Worm (Caenorhabditis elegans) whole organism, L4 larva: ENCODE results near the gene flp-19.

ENCODE experiments used
- D1046.2 ChIP-seq: fragments of 200-800 bp; sonication (Bioruptor generic); IDR thresholded peaks from 2 replicates; pipeline ENCODE4 v1.3.6; 2022; ENCODE audit warnings: missing genetic modification characterization, missing compliant biosample characterization
- T20F7.1 ChIP-seq: fragments of 200-800 bp; sonication (Bioruptor generic); optimal IDR thresholded peaks from 2 replicates; lab custom pipeline; 2018; ENCODE audit warnings: mild to moderate bottlenecking, missing genetic modification characterization, missing compliant biosample characterization
- T26A8.4 ChIP-seq: fragments of 200-800 bp; sonication (Bioruptor generic); IDR thresholded peaks from 2 replicates; pipeline ENCODE4 v1.3.6; 2022; ENCODE audit warnings: missing genetic modification characterization, missing compliant biosample characterization
- aha-1 ChIP-seq: fragments of 150-350 bp; peaks from one replicate; lab custom pipeline; 2014; ENCODE audit warnings: missing biosample characterization, missing genetic modification characterization
- arid-1 ChIP-seq: fragments of 200-800 bp; sonication (Bioruptor generic); conservative IDR thresholded peaks from 2 replicates; pipeline ENCODE4 v1.3.6; 2022; ENCODE audit warnings: missing genetic modification reagents, missing genetic modification characterization, missing compliant biosample characterization
- ceh-20 ChIP-seq: fragments of 200-800 bp; sonication (Bioruptor generic); IDR thresholded peaks from 2 replicates; pipeline ENCODE4 v1.3.6; 2022; ENCODE audit warnings: missing genetic modification reagents, missing genetic modification characterization, missing compliant biosample characterization
- ceh-32 ChIP-seq: sonication (generic microtip); optimal IDR thresholded peaks from 2 replicates; lab custom pipeline; 2016; ENCODE audit warnings: mild to moderate bottlenecking, missing genetic modification characterization, missing compliant biosample characterization; ENCODE audit not compliant: poor library complexity
- ceh-44 ChIP-seq: fragments of 200-800 bp; sonication (Bioruptor generic); IDR thresholded peaks from 2 replicates; pipeline ENCODE4 v1.3.6; 2022; ENCODE audit warnings: missing genetic modification reagents, missing genetic modification characterization, missing compliant biosample characterization
- ctbp-1 ChIP-seq: fragments of 200-800 bp; sonication (Bioruptor generic); IDR thresholded peaks from 2 replicates; pipeline ENCODE4 v1.3.6; 2022; ENCODE audit warnings: missing genetic modification reagents, missing genetic modification characterization, missing compliant biosample characterization
- daf-19 ChIP-seq: fragments of 200-800 bp; sonication (Bioruptor generic); conservative IDR thresholded peaks from 2 replicates; pipeline ENCODE4 v1.3.6; 2022; ENCODE audit warnings: missing genetic modification characterization, missing compliant biosample characterization
- dmd-8 ChIP-seq: fragments of 200-800 bp; sonication (Bioruptor generic); IDR thresholded peaks from 2 replicates; pipeline ENCODE4 v1.3.6; 2022; ENCODE audit warnings: missing genetic modification characterization, missing compliant biosample characterization
- dmd-9 ChIP-seq: fragments of 200-800 bp; sonication (Bioruptor generic); IDR thresholded peaks from 2 replicates; pipeline ENCODE4 v1.3.6; 2022; ENCODE audit warnings: missing genetic modification reagents, missing genetic modification characterization, missing compliant biosample characterization
- dve-1 ChIP-seq: sonication (generic microtip); optimal IDR thresholded peaks from 2 replicates; lab custom pipeline; 2017; ENCODE audit warnings: antibody characterized with exemption, mild to moderate bottlenecking, missing genetic modification characterization, missing compliant biosample characterization; ENCODE audit not compliant: insufficient read depth
- egl-27 ChIP-seq: sonication (generic microtip); optimal IDR thresholded peaks from 3 replicates; lab custom pipeline; 2017; ENCODE audit warnings: missing biosample characterization, missing genetic modification reagents, missing genetic modification characterization
- fkh-10 ChIP-seq: fragments of 150-350 bp; optimal IDR thresholded peaks from 2 replicates; lab custom pipeline; 2014; ENCODE audit warnings: missing biosample characterization, missing genetic modification reagents, missing genetic modification characterization
- fos-1 ChIP-seq: fragments of 150-350 bp; optimal IDR thresholded peaks from 2 replicates; lab custom pipeline; 2014; ENCODE audit warnings: missing biosample characterization, missing genetic modification characterization
- hif-1 ChIP-seq, 2 experiments: sonication (generic microtip); optimal IDR thresholded peaks; 2 replicates each; lab custom pipeline; 2016 to 2017; ENCODE audit warnings: missing compliant biosample characterization in 2 of 2, missing genetic modification characterization in 2 of 2, missing genetic modification reagents in 2 of 2, missing genotype in 2 of 2, mild to moderate bottlenecking in 1 of 2
- hlh-11 ChIP-seq: fragments of 200-800 bp; sonication (Bioruptor generic); optimal IDR thresholded peaks from 2 replicates; lab custom pipeline; 2018; ENCODE audit warnings: mild to moderate bottlenecking, missing genetic modification characterization, missing compliant biosample characterization
- jun-1 ChIP-seq: fragments of 150-350 bp; optimal IDR thresholded peaks from 2 replicates; lab custom pipeline; 2014; ENCODE audit warnings: missing biosample characterization, missing genetic modification reagents, missing genetic modification characterization
- lim-7 ChIP-seq: fragments of 200-800 bp; sonication (Bioruptor generic); IDR thresholded peaks from 2 replicates; pipeline ENCODE4 v1.3.6; 2022; ENCODE audit warnings: missing genetic modification characterization, missing compliant biosample characterization
- lin-15B ChIP-seq: fragments of 150-350 bp; sonication (generic microtip); optimal IDR thresholded peaks from 3 replicates; lab custom pipeline; 2014; ENCODE audit warnings: missing biosample characterization, missing genetic modification characterization
- lin-39 ChIP-seq: fragments of 150-350 bp; optimal IDR thresholded peaks from 2 replicates; lab custom pipeline; 2014; ENCODE audit warnings: missing biosample characterization, missing genetic modification reagents, missing genetic modification characterization
- lsy-2 ChIP-seq, 2 experiments: fragments of 150-350 bp in 1 of 2; sonication (generic microtip) in 1 of 2; optimal IDR thresholded peaks; 2 replicates each; lab custom pipeline; 2014 to 2017; ENCODE audit warnings: missing biosample characterization in 2 of 2, missing genetic modification characterization in 2 of 2
- madf-5 ChIP-seq, 2 experiments: fragments of 200-800 bp; sonication (Bioruptor generic); IDR thresholded peaks; 2 replicates each; pipeline ENCODE4 v1.3.6; 2022; ENCODE audit warnings: missing compliant biosample characterization in 2 of 2, missing genetic modification characterization in 2 of 2
- madf-9 ChIP-seq: fragments of 200-800 bp; sonication (Bioruptor generic); conservative IDR thresholded peaks from 2 replicates; pipeline ENCODE4 v1.3.6; 2022; ENCODE audit warnings: missing genetic modification reagents, missing genetic modification characterization, missing compliant biosample characterization
- mdl-1 ChIP-seq, 2 experiments: fragments of 150-350 bp in 1 of 2; sonication (generic microtip) in 1 of 2; optimal IDR thresholded peaks; 2 replicates each; lab custom pipeline; 2014 to 2017; ENCODE audit warnings: missing biosample characterization in 2 of 2, missing genetic modification characterization in 2 of 2
- mep-1 ChIP-seq: fragments of 150-350 bp; sonication (generic microtip); optimal IDR thresholded peaks from 3 replicates; lab custom pipeline; 2014; ENCODE audit warnings: missing biosample characterization, missing genetic modification characterization
- mes-2 ChIP-seq: sonication (generic microtip); optimal IDR thresholded peaks from 2 replicates; lab custom pipeline; 2016; ENCODE audit warnings: missing genotype, mild to moderate bottlenecking, missing genetic modification characterization, missing compliant biosample characterization; ENCODE audit not compliant: poor library complexity, severe bottlenecking
- mxl-2 ChIP-seq: fragments of 200-800 bp; sonication (Bioruptor generic); conservative IDR thresholded peaks from 2 replicates; pipeline ENCODE4 v1.3.6; 2022; ENCODE audit warnings: missing genetic modification reagents, missing genetic modification characterization, missing compliant biosample characterization
- mxl-3 ChIP-seq: fragments of 200-800 bp; sonication (Bioruptor generic); optimal IDR thresholded peaks from 2 replicates; lab custom pipeline; 2018; ENCODE audit warnings: mild to moderate bottlenecking, missing genetic modification characterization, missing compliant biosample characterization
- nhr-10 ChIP-seq: fragments of 150-350 bp; optimal IDR thresholded peaks from 2 replicates; lab custom pipeline; 2014; ENCODE audit warnings: missing biosample characterization, missing genetic modification characterization
- nhr-28 ChIP-seq: fragments of 150-350 bp; optimal IDR thresholded peaks from 2 replicates; lab custom pipeline; 2014; ENCODE audit warnings: missing biosample characterization, missing genetic modification characterization
- nhr-77 ChIP-seq: fragments of 150-350 bp; optimal IDR thresholded peaks from 2 replicates; lab custom pipeline; 2014; ENCODE audit warnings: missing biosample characterization, missing genetic modification characterization
- pha-4 ChIP-seq, 2 experiments: fragments of 150-350 bp in 1 of 2; fragments of 200-800 bp in 1 of 2; sonication (Bioruptor generic) in 1 of 2; IDR thresholded peaks in 1 of 2; optimal IDR thresholded peaks in 1 of 2; 2 replicates each; pipeline versions ENCODE4 v1.3.6 to Lab custom; 2014 to 2022; ENCODE audit warnings: missing genetic modification characterization in 2 of 2, missing genetic modification reagents in 2 of 2, missing biosample characterization in 1 of 2, missing compliant biosample characterization in 1 of 2
- pqm-1 ChIP-seq: sonication (generic microtip); optimal IDR thresholded peaks from 2 replicates; lab custom pipeline; 2017; ENCODE audit warnings: missing biosample characterization, missing genetic modification characterization
- rbr-2 ChIP-seq: sonication (generic microtip); optimal IDR thresholded peaks from 2 replicates; lab custom pipeline; 2016; ENCODE audit warnings: missing genotype, missing genetic modification characterization, missing compliant biosample characterization
- set-16 ChIP-seq: fragments of 200-800 bp; sonication (Bioruptor generic); IDR thresholded peaks from 2 replicates; pipeline ENCODE4 v1.3.6; 2022; ENCODE audit warnings: missing genetic modification reagents, missing genetic modification characterization, missing compliant biosample characterization
- tag-97 ChIP-seq: fragments of 200-800 bp; sonication (Bioruptor generic); IDR thresholded peaks from 2 replicates; pipeline ENCODE4 v1.3.6; 2022; ENCODE audit warnings: missing genetic modification characterization, missing compliant biosample characterization
- tra-1 ChIP-seq: fragments of 200-800 bp; sonication (Bioruptor generic); IDR thresholded peaks from 2 replicates; pipeline ENCODE4 v1.3.6; 2022; ENCODE audit warnings: missing genetic modification reagents, missing genetic modification characterization, missing compliant biosample characterization
- unc-130 ChIP-seq: sonication (generic microtip); optimal IDR thresholded peaks from 2 replicates; lab custom pipeline; 2016; ENCODE audit warnings: missing genetic modification reagents, missing genetic modification characterization, missing compliant biosample characterization
- unc-39 ChIP-seq: sonication (generic microtip); optimal IDR thresholded peaks from 2 replicates; lab custom pipeline; 2017; ENCODE audit warnings: missing biosample characterization, missing genetic modification characterization
- unc-62 ChIP-seq, 3 experiments: fragments of 150-350 bp in 1 of 3; sonication (generic microtip); optimal IDR thresholded peaks in 2 of 3; peaks in 1 of 3; 1 replicate in 1 of 3; 2 replicates in 2 of 3; lab custom pipeline; 2014 to 2017; ENCODE audit warnings: missing biosample characterization in 3 of 3, missing genetic modification characterization in 3 of 3, missing genetic modification reagents in 3 of 3, missing genotype in 1 of 3
- zag-1 ChIP-seq: fragments of 150-350 bp; optimal IDR thresholded peaks from 2 replicates; lab custom pipeline; 2014; ENCODE audit warnings: missing biosample characterization, missing genetic modification characterization
- zip-2 ChIP-seq: fragments of 150-350 bp; optimal IDR thresholded peaks from 2 replicates; lab custom pipeline; 2014; ENCODE audit warnings: missing biosample characterization, missing genetic modification characterization
- ztf-7 ChIP-seq: fragments of 150-350 bp; optimal IDR thresholded peaks from 2 replicates; lab custom pipeline; 2014; ENCODE audit warnings: missing biosample characterization, missing genetic modification characterization

Gene flp-19

DNA sequence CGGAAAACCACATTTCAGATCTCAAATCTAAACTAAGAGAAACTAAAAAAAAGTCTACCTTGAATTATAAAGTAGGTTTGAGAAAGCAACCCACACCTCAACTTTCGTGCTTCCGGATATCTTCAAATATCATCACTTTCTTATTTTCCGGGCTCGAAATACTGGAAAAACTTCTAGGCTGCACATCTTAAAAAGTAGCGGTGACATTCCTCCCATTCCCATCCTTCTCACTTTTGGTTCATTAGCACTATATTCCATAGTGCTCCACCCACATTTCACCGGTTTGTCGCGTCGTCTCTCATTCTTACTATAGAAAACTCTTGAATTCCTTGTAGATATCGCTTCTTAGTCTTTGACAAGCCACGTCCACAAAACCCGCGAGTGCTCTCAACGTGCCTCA, at the start of gene flp-19:
Gene flp-19 (plus strand): TSS at position 301 of the 400 bp plus-strand sequence.
- TF ChIP-seq pha-4 (GFP tag; IDR thresholded peaks at IDR 0.05; lab: Robert Waterston, UW) (no peak), pha-4 (tag; optimal IDR thresholded peaks at IDR 0.05; lab: Kevin White, UChicago) (no peak), tag-97 (GFP tag; lab: Robert Waterston, UW) (no peak), nhr-10 (no peak), arid-1 (GFP tag; lab: Robert Waterston, UW) (no peak), lim-7 (GFP tag; lab: Robert Waterston, UW) (no peak), madf-9 (GFP tag; lab: Robert Waterston, UW) (no peak), lin-15B (tag; lab: Kevin White, UChicago) (no peak), unc-39 (tag; lab: Kevin White, UChicago) (no peak)

- TF ChIP-seq ctbp-1 (peak; percentile 81; the same call in 1 of the 2 replicates), mep-1 (peak; percentile 89), tag-97 (GFP tag; lab: Robert Waterston, UW) (no peak), fkh-10 (GFP tag; lab: Kevin White, UChicago) (peak; percentile 85), pha-4 (GFP tag; IDR thresholded peaks at IDR 0.05; lab: Robert Waterston, UW) (no peak; the same call in 1 of the 2 replicates), pha-4 (tag; optimal IDR thresholded peaks at IDR 0.05; lab: Kevin White, UChicago) (no peak), D1046.2 (0 out of 2 replicates have a peak, but pooled peaks have one; percentile 16), ceh-32 (tag; lab: Kevin White, UChicago) (no peak), unc-39 (tag; lab: Kevin White, UChicago) (no peak), dmd-9 (GFP tag; lab: Robert Waterston, UW) (0 out of 2 replicates have a peak, but pooled peaks have one; percentile 8), hlh-11 (tag; lab: Kevin White, UChicago) (peak; percentile 88), arid-1 (GFP tag; lab: Robert Waterston, UW) (0 out of 2 replicates have a peak, but pooled peaks have one; percentile 42), madf-5 (GFP tag; IDR thresholded peaks at IDR 0.05; lab: Robert Waterston, UW) (no peak), zag-1 (no peak), nhr-77 (tag; lab: Kevin White, UChicago) (no peak), unc-62 (GFP tag; optimal IDR thresholded peaks at IDR 0.05 in 1 of 2; lab: Kevin White, UChicago) (peak in 1 of 2 experiments; percentile 98), unc-62 (tag; optimal IDR thresholded peaks at IDR 0.05; lab: Kevin White, UChicago) (no peak), lin-15B (tag; lab: Kevin White, UChicago) (no peak), ceh-44 (GFP tag; lab: Robert Waterston, UW) (no peak), set-16 (GFP tag; lab: Robert Waterston, UW) (peak; percentile 78), dmd-8 (no peak), egl-27 (tag; lab: Kevin White, UChicago) (no peak), nhr-28 (tag; lab: Kevin White, UChicago) (peak; percentile 72), rbr-2 (tag; lab: Kevin White, UChicago) (peak; percentile 80), lsy-2 (tag; optimal IDR thresholded peaks at IDR 0.05; lab: Kevin White, UChicago) (peak; percentile 65 to 71), mxl-3 (peak; percentile 34), lin-39 (tag; lab: Kevin White, UChicago) (no peak), T20F7.1 (no peak), dve-1 (peak; percentile 6), fos-1 (tag; lab: Kevin White, UChicago) (no peak), hif-1 (tag; optimal IDR thresholded peaks at IDR 0.05; lab: Kevin White, UChicago) (peak in 1 of 2 experiments; percentile 42), jun-1 (tag; lab: Kevin White, UChicago) (no peak), unc-130 (no peak), pqm-1 (tag; lab: Kevin White, UChicago) (peak; percentile 60), daf-19 (GFP tag; lab: Robert Waterston, UW) (no peak), aha-1 (tag; lab: Kevin White, UChicago) (peak; percentile 91), ceh-20 (GFP tag; lab: Robert Waterston, UW) (peak; percentile 56; the same call in 1 of the 2 replicates), T26A8.4 (GFP tag; lab: Robert Waterston, UW) (0 out of 2 replicates have a peak, but pooled peaks have one; percentile 56), mdl-1 (tag; optimal IDR thresholded peaks at IDR 0.05; lab: Kevin White, UChicago) (peak; percentile 57 to 84), tra-1 (GFP tag; lab: Robert Waterston, UW) (peak; percentile 80), mxl-2 (GFP tag; lab: Robert Waterston, UW) (no peak), ztf-7 (peak; percentile 1), mes-2 (tag; lab: Kevin White, UChicago) (peak; percentile 34), zip-2 (tag; lab: Kevin White, UChicago) (no peak)
Measured at ce11 chrX:10555189-10555964, 49.1 kb upstream of the flp-19 start, which contains the start of gene syd-2. TSS of gene syd-2 (minus strand) at chrX:10555239.
